Fruit fly (Drosophila melanogaster) whole organism, embryonic: Measurements from ENCODE around the gene CG12439.

Experiments
- ATbp ChIP-seq: fragments of 200-800 bp; sonication (Bioruptor generic); optimal IDR thresholded peaks from 2 replicates; lab custom pipeline; 2017; ENCODE audit warnings: missing biosample characterization, mild to moderate bottlenecking, missing genetic modification characterization, missing genetic modification reagents
- Antp ChIP-seq: fragments of 200-800 bp; sonication (Bioruptor generic); optimal IDR thresholded peaks from 3 replicates; lab custom pipeline; 2016; ENCODE audit warnings: missing biosample characterization, missing genetic modification characterization
- Bdp1 ChIP-seq: fragments of 200-800 bp; sonication (Bioruptor generic); optimal IDR thresholded peaks from 3 replicates; lab custom pipeline; 2016; ENCODE audit warnings: missing biosample characterization, missing genetic modification characterization
- CG10321 ChIP-seq: fragments of 200-800 bp; sonication (Bioruptor generic); IDR thresholded peaks from 2 replicates; pipeline ENCODE4 v1.3.6; 2022; ENCODE audit warnings: missing biosample characterization, missing genetic modification characterization
- CG11247 ChIP-seq: fragments of 200-800 bp; sonication (Bioruptor generic); IDR thresholded peaks from 2 replicates; pipeline ENCODE4 v1.3.6; 2022; ENCODE audit warnings: missing biosample characterization, missing genetic modification characterization
- CG11560 ChIP-seq: fragments of 200-800 bp; sonication (Bioruptor generic); IDR thresholded peaks from 3 replicates; pipeline ENCODE4 v1.3.6; 2022; ENCODE audit warnings: missing biosample characterization, missing genetic modification characterization
- CG13424 ChIP-seq: fragments of 200-800 bp; sonication (Bioruptor generic); optimal IDR thresholded peaks from 2 replicates; lab custom pipeline; 2019; ENCODE audit warnings: missing biosample characterization, mild to moderate bottlenecking, missing genetic modification characterization, moderate library complexity
- CG13624 ChIP-seq: fragments of 200-800 bp; sonication (Bioruptor generic); optimal IDR thresholded peaks from 2 replicates; lab custom pipeline; 2016; ENCODE audit warnings: missing biosample characterization, missing genetic modification characterization
- CG14860 ChIP-seq: fragments of 200-800 bp; sonication (Bioruptor generic); IDR thresholded peaks from 3 replicates; pipeline ENCODE4 v1.3.6; 2022; ENCODE audit warnings: missing biosample characterization, missing genetic modification characterization; ENCODE audit not compliant: partially characterized antibody
- CG16813 ChIP-seq: fragments of 200-800 bp; sonication (Bioruptor generic); IDR thresholded peaks from 3 replicates; pipeline ENCODE4 v1.3.6; 2022; ENCODE audit warnings: missing biosample characterization, missing genetic modification characterization; ENCODE audit not compliant: partially characterized antibody
- CG17612 ChIP-seq: fragments of 200-800 bp; sonication (Bioruptor generic); IDR thresholded peaks from 2 replicates; pipeline ENCODE4 v1.3.6; 2022; ENCODE audit warnings: missing biosample characterization, missing genetic modification characterization
- CG17829 ChIP-seq: fragments of 200-800 bp; optimal IDR thresholded peaks from 2 replicates; lab custom pipeline; 2019; ENCODE audit warnings: missing biosample characterization, mild to moderate bottlenecking, missing genetic modification characterization, moderate library complexity
- CG1792 ChIP-seq: fragments of 200-800 bp; sonication (Bioruptor generic); optimal IDR thresholded peaks from 2 replicates; lab custom pipeline; 2016; ENCODE audit warnings: missing biosample characterization, missing genetic modification characterization
- CG2712 ChIP-seq: fragments of 200-800 bp; optimal IDR thresholded peaks from 3 replicates; lab custom pipeline; 2019; ENCODE audit warnings: missing biosample characterization, mild to moderate bottlenecking, missing genetic modification characterization, moderate library complexity
- CG31365 ChIP-seq: fragments of 200-800 bp; sonication (Bioruptor generic); optimal IDR thresholded peaks from 2 replicates; lab custom pipeline; 2018; ENCODE audit warnings: missing biosample characterization, mild to moderate bottlenecking, missing genetic modification characterization
- CG31388 ChIP-seq: fragments of 200-800 bp; sonication (Bioruptor generic); optimal IDR thresholded peaks from 2 replicates; lab custom pipeline; 2016; ENCODE audit warnings: missing biosample characterization, missing genetic modification characterization
- CG34422 ChIP-seq: fragments of 200-800 bp; sonication (Bioruptor generic); IDR thresholded peaks from 3 replicates; pipeline ENCODE4 v1.3.6; 2022; ENCODE audit warnings: missing biosample characterization, missing genetic modification characterization
- CG3995 ChIP-seq: fragments of 200-800 bp; sonication (Bioruptor generic); optimal IDR thresholded peaks from 3 replicates; lab custom pipeline; 2016; ENCODE audit warnings: missing biosample characterization, missing genetic modification characterization
- CG4328 ChIP-seq: fragments of 200-800 bp; sonication (Bioruptor generic); optimal IDR thresholded peaks from 3 replicates; lab custom pipeline; 2017; ENCODE audit warnings: missing biosample characterization, missing genetic modification reagents, missing genetic modification characterization
- CG5953 ChIP-seq: fragments of 200-800 bp; sonication (Bioruptor generic); IDR thresholded peaks from 2 replicates; pipeline ENCODE4 v1.3.6; 2022; ENCODE audit warnings: missing biosample characterization, missing genetic modification characterization
- CG9817 ChIP-seq: fragments of 200-800 bp; sonication (Bioruptor generic); optimal IDR thresholded peaks from 2 replicates; lab custom pipeline; 2018; ENCODE audit warnings: missing biosample characterization, mild to moderate bottlenecking, missing genetic modification characterization, moderate library complexity
- CG9876 ChIP-seq: fragments of 200-800 bp; sonication (Bioruptor generic); optimal IDR thresholded peaks from 2 replicates; lab custom pipeline; 2016; ENCODE audit warnings: missing biosample characterization, missing genetic modification characterization
- CTCF ChIP-seq: fragments of 200-800 bp; sonication (Bioruptor generic); optimal IDR thresholded peaks from 2 replicates; lab custom pipeline; 2017; ENCODE audit warnings: missing biosample characterization, mild to moderate bottlenecking, missing genetic modification characterization, moderate library complexity
- Dfd ChIP-seq, 2 experiments: fragments of >200 bp; optimal IDR thresholded peaks; 2 replicates each; lab custom pipeline; 2017; ENCODE audit warnings: missing biosample characterization in 2 of 2, missing genetic modification characterization in 2 of 2
- Elba2 ChIP-seq: fragments of 200-800 bp; sonication (Bioruptor generic); optimal IDR thresholded peaks from 3 replicates; lab custom pipeline; 2016; ENCODE audit warnings: missing biosample characterization, missing genetic modification characterization
- Gug ChIP-seq: fragments of 200-800 bp; sonication (Bioruptor generic); IDR thresholded peaks from 4 replicates; pipeline ENCODE4 v1.3.6; 2022; ENCODE audit warnings: missing biosample characterization, missing genetic modification characterization
- Mes4 ChIP-seq: fragments of 200-800 bp; sonication (Bioruptor generic); optimal IDR thresholded peaks from 2 replicates; lab custom pipeline; 2016; ENCODE audit warnings: missing biosample characterization, missing genetic modification characterization
- Opbp ChIP-seq: fragments of 200-800 bp; sonication (Bioruptor generic); IDR thresholded peaks from 3 replicates; pipeline ENCODE4 v1.3.6; 2022; ENCODE audit warnings: missing biosample characterization, missing genetic modification characterization; ENCODE audit not compliant: partially characterized antibody
- Side ChIP-seq: fragments of 200-800 bp; sonication (Bioruptor generic); optimal IDR thresholded peaks from 2 replicates; lab custom pipeline; 2016; ENCODE audit warnings: missing biosample characterization, missing genetic modification characterization
- ara ChIP-seq: fragments of 200-800 bp; sonication (Bioruptor generic); IDR thresholded peaks from 2 replicates; pipeline ENCODE4 v1.3.6; 2022; ENCODE audit warnings: missing biosample characterization, missing genetic modification characterization
- dan ChIP-seq: fragments of 200-800 bp; sonication (Bioruptor generic); IDR thresholded peaks from 2 replicates; pipeline ENCODE4 v1.3.6; 2022; ENCODE audit warnings: missing biosample characterization, missing genetic modification characterization
- dmrt99B ChIP-seq: fragments of 200-800 bp; sonication (Bioruptor generic); optimal IDR thresholded peaks from 2 replicates; lab custom pipeline; 2018; ENCODE audit warnings: missing biosample characterization, mild to moderate bottlenecking, missing genetic modification characterization, moderate library complexity
- dpn ChIP-seq, 2 experiments: fragments of 200-800 bp; sonication (Bioruptor generic); optimal IDR thresholded peaks; 3 replicates each; lab custom pipeline; 2016; ENCODE audit warnings: missing biosample characterization in 2 of 2, missing genetic modification characterization in 2 of 2
- ftz-f1 ChIP-seq: fragments of 200-800 bp; sonication (Bioruptor generic); optimal IDR thresholded peaks from 2 replicates; lab custom pipeline; 2016; ENCODE audit warnings: missing biosample characterization, missing genetic modification characterization
- gem ChIP-seq: fragments of 200-800 bp; sonication (Bioruptor generic); optimal IDR thresholded peaks from 2 replicates; lab custom pipeline; 2019; ENCODE audit warnings: missing biosample characterization, mild to moderate bottlenecking, missing genetic modification characterization, moderate library complexity
- ham ChIP-seq: fragments of 200-800 bp; sonication (Bioruptor generic); IDR thresholded peaks from 2 replicates; pipeline ENCODE4 v1.3.6; 2022; ENCODE audit warnings: missing biosample characterization, missing genetic modification characterization
- kni ChIP-seq: fragments of 200-800 bp; sonication (Bioruptor generic); optimal IDR thresholded peaks from 3 replicates; lab custom pipeline; 2017; ENCODE audit warnings: mild to moderate bottlenecking, missing biosample characterization, missing genetic modification reagents, missing genetic modification characterization
- mirr ChIP-seq: fragments of 200-800 bp; sonication (Bioruptor generic); optimal IDR thresholded peaks from 3 replicates; lab custom pipeline; 2018; ENCODE audit warnings: missing biosample characterization, mild to moderate bottlenecking, missing genetic modification characterization
- nerfin-1 ChIP-seq: fragments of 200-800 bp; sonication (Bioruptor generic); optimal IDR thresholded peaks from 3 replicates; lab custom pipeline; 2019; ENCODE audit warnings: missing biosample characterization, mild to moderate bottlenecking, missing genetic modification characterization, moderate library complexity
- oc ChIP-seq: fragments of 200-800 bp; sonication (Bioruptor generic); optimal IDR thresholded peaks from 2 replicates; lab custom pipeline; 2018; ENCODE audit warnings: missing biosample characterization, mild to moderate bottlenecking, missing genetic modification characterization, moderate library complexity
- pan ChIP-seq, 4 experiments: fragments of >200 bp in 3 of 4; fragments of 200-800 bp in 1 of 4; sonication (Bioruptor generic) in 1 of 4; optimal IDR thresholded peaks in 3 of 4; IDR thresholded peaks in 1 of 4; 2 replicates each; pipeline versions ENCODE4 v1.3.6 to Lab custom; 2017 to 2022; ENCODE audit warnings: missing biosample characterization in 2 of 4, missing genetic modification characterization in 2 of 4, mixed read lengths in 1 of 4
- pfk ChIP-seq: fragments of 200-800 bp; sonication (Bioruptor generic); optimal IDR thresholded peaks from 2 replicates; lab custom pipeline; 2018; ENCODE audit warnings: missing biosample characterization, mild to moderate bottlenecking, missing genetic modification characterization, moderate library complexity
- rib ChIP-seq: fragments of 200-800 bp; sonication (Bioruptor generic); IDR thresholded peaks from 2 replicates; pipeline ENCODE4 v1.3.6; 2022; ENCODE audit warnings: missing biosample characterization, missing genetic modification characterization
- sens-2 ChIP-seq: fragments of 200-800 bp; sonication (Bioruptor generic); IDR thresholded peaks from 2 replicates; pipeline ENCODE4 v1.3.6; 2022; ENCODE audit warnings: missing biosample characterization, missing genetic modification characterization
- shn ChIP-seq: fragments of 200-800 bp; sonication (Bioruptor generic); optimal IDR thresholded peaks from 3 replicates; lab custom pipeline; 2016; ENCODE audit warnings: missing biosample characterization, missing genetic modification characterization
- sisA ChIP-seq: fragments of 200-800 bp; sonication (Bioruptor generic); IDR thresholded peaks from 2 replicates; pipeline ENCODE4 v1.3.6; 2022; ENCODE audit warnings: missing biosample characterization, missing genetic modification characterization
- tup ChIP-seq: fragments of 200-800 bp; sonication (Bioruptor generic); optimal IDR thresholded peaks from 2 replicates; lab custom pipeline; 2016; ENCODE audit warnings: missing biosample characterization, mild to moderate bottlenecking, missing genetic modification characterization, moderate library complexity
- unpg ChIP-seq: fragments of 200-800 bp; sonication (Bioruptor generic); optimal IDR thresholded peaks from 3 replicates; lab custom pipeline; 2018; ENCODE audit warnings: missing biosample characterization, mild to moderate bottlenecking, missing genetic modification characterization, moderate library complexity
- vfl ChIP-seq: fragments of 200-800 bp; sonication (Bioruptor generic); optimal IDR thresholded peaks from 2 replicates; lab custom pipeline; 2016; ENCODE audit warnings: missing biosample characterization, missing genetic modification characterization
- zen ChIP-seq: fragments of 200-800 bp; sonication (Bioruptor generic); optimal IDR thresholded peaks from 3 replicates; lab custom pipeline; 2018; ENCODE audit warnings: missing biosample characterization, mild to moderate bottlenecking, missing genetic modification characterization, moderate library complexity

The CG12439 gene

dm6 chr2L:9125418-9125928 lies 48.6 kb downstream of the CG12439 start, which contains the start of gene CG32982 (continued):
- peak; percentile 68 for TF ChIP-seq CG17612 (GFP tag; lab: Robert Waterston, UW)
- TF ChIP-seq CG13624 = peak; percentile 92
- peak; percentile 88 for TF ChIP-seq CG11247 (GFP tag; lab: Robert Waterston, UW)
- peak; percentile 94 for TF ChIP-seq CG13424 (tag; lab: Kevin White, UChicago)
- peak; percentile 23 for TF ChIP-seq Elba2 (GFP tag; lab: Kevin White, UChicago)
- peak; percentile 77 for TF ChIP-seq mirr (GFP tag; lab: Kevin White, UChicago)
- TF ChIP-seq CG17829 (tag; lab: Kevin White, UChicago) = peak; percentile 90
- peak; percentile 85 for TF ChIP-seq unpg (GFP tag; lab: Kevin White, UChicago)
- peak; percentile 58; the same call in 1 of the 2 replicates for TF ChIP-seq sens-2 (GFP tag; lab: Robert Waterston, UW)
- TF ChIP-seq CG4328 (GFP tag; lab: Kevin White, UChicago) = peak; percentile 91
- TF ChIP-seq dan (GFP tag; lab: Robert Waterston, UW) = no peak
- TF ChIP-seq CG5953 (GFP tag; lab: Robert Waterston, UW) = peak; percentile 77
- TF ChIP-seq CG11560 (tag; lab: Robert Waterston, UW) = peak; percentile 81
- TF ChIP-seq vfl (GFP tag; lab: Kevin White, UChicago) = peak; percentile 77
- no peak for TF ChIP-seq CG14860 (GFP tag; lab: Robert Waterston, UW)
- TF ChIP-seq shn (GFP tag; lab: Kevin White, UChicago) = peak; percentile 94
- peak; percentile 81 for TF ChIP-seq Bdp1 (GFP tag; lab: Kevin White, UChicago)
- TF ChIP-seq ham (GFP tag; lab: Robert Waterston, UW) = peak; percentile 73; the same call in 1 of the 2 replicates
- TF ChIP-seq pfk = peak; percentile 46
- peak; percentile 89 for TF ChIP-seq ara (GFP tag; lab: Robert Waterston, UW)
- peak; percentile 42 for TF ChIP-seq tup (GFP tag; lab: Kevin White, UChicago)
- peak; percentile 12 for TF ChIP-seq CTCF (GFP tag; lab: Kevin White, UChicago)
- TF ChIP-seq Gug = peak; percentile 80
- TF ChIP-seq CG31365 (tag; lab: Kevin White, UChicago) = no peak
- TF ChIP-seq CG2712 (tag; lab: Kevin White, UChicago) = peak; percentile 93
- peak; percentile 59 for TF ChIP-seq ftz-f1 (GFP tag; lab: Kevin White, UChicago)
- TF ChIP-seq zen (tag; lab: Kevin White, UChicago) = peak; percentile 88
- peak; percentile 46; the same call in 1 of the 2 replicates for TF ChIP-seq CG10321 (GFP tag; lab: Robert Waterston, UW)
- peak; percentile 95 for TF ChIP-seq gem (tag; lab: Kevin White, UChicago)
- peak; percentile 91 for TF ChIP-seq CG34422 (GFP tag; lab: Robert Waterston, UW)
- peak; percentile 88 for TF ChIP-seq ATbp (GFP tag; lab: Kevin White, UChicago)
- TF ChIP-seq Antp (GFP tag; lab: Kevin White, UChicago) = peak; percentile 93
- TF ChIP-seq kni = peak; percentile 46
- peak; percentile 58 for TF ChIP-seq Side (GFP tag; lab: Kevin White, UChicago)
- no peak for TF ChIP-seq Opbp (GFP tag; lab: Robert Waterston, UW)
- peak; percentile 87 for TF ChIP-seq CG9876 (GFP tag; lab: Kevin White, UChicago)
- TF ChIP-seq CG1792 (GFP tag; lab: Kevin White, UChicago) = peak; percentile 76
- TF ChIP-seq sisA (GFP tag; lab: Robert Waterston, UW) = no peak; the same call in 1 of the 2 replicates
- TF ChIP-seq Dfd (GFP tag; optimal IDR thresholded peaks at IDR 0.05; lab: Kevin White, UChicago) = no peak
- TF ChIP-seq CG9817 (tag; lab: Kevin White, UChicago) = peak; percentile 92
- peak; percentile 90; the same call in 1 of the 2 replicates for TF ChIP-seq rib
- TF ChIP-seq CG31388 (GFP tag; lab: Kevin White, UChicago) = peak; percentile 68
- TF ChIP-seq Mes4 (GFP tag; lab: Kevin White, UChicago) = peak; percentile 88
- TF ChIP-seq CG16813 = peak; percentile 36; the same call in 1 of the 3 replicates
- no peak for TF ChIP-seq pan (optimal IDR thresholded peaks at IDR 0.05; lab: Kevin White, UChicago)
- peak in 1 of 2 experiments; percentile 87 for TF ChIP-seq pan (GFP tag; optimal IDR thresholded peaks at IDR 0.05 in 1 of 2, IDR thresholded peaks at IDR 0.05 in 1 of 2)
- peak; percentile 95 for TF ChIP-seq nerfin-1 (tag; lab: Kevin White, UChicago)
- TF ChIP-seq oc (tag; lab: Kevin White, UChicago) = peak; percentile 61
- TF ChIP-seq dpn (GFP tag; optimal IDR thresholded peaks at IDR 0.05; lab: Kevin White, UChicago) = peak; percentile 80 to 95
- TF ChIP-seq dmrt99B (tag; lab: Kevin White, UChicago) = peak; percentile 95
- TF ChIP-seq CG3995 (GFP tag; lab: Kevin White, UChicago) = peak; percentile 53
